Fruit fly (Drosophila melanogaster) S2 (cell line): ENCODE measurements around the gene fkh.

Source experiments
- CG8478 ChIP-seq: fragments of >200 bp; optimal IDR thresholded peaks from 2 replicates; lab custom pipeline; 2018
- CTCF ChIP-seq, 2 experiments: fragments of >200 bp; optimal IDR thresholded peaks; 2 replicates each; lab custom pipeline; 2018

fkh gene

DNA sequence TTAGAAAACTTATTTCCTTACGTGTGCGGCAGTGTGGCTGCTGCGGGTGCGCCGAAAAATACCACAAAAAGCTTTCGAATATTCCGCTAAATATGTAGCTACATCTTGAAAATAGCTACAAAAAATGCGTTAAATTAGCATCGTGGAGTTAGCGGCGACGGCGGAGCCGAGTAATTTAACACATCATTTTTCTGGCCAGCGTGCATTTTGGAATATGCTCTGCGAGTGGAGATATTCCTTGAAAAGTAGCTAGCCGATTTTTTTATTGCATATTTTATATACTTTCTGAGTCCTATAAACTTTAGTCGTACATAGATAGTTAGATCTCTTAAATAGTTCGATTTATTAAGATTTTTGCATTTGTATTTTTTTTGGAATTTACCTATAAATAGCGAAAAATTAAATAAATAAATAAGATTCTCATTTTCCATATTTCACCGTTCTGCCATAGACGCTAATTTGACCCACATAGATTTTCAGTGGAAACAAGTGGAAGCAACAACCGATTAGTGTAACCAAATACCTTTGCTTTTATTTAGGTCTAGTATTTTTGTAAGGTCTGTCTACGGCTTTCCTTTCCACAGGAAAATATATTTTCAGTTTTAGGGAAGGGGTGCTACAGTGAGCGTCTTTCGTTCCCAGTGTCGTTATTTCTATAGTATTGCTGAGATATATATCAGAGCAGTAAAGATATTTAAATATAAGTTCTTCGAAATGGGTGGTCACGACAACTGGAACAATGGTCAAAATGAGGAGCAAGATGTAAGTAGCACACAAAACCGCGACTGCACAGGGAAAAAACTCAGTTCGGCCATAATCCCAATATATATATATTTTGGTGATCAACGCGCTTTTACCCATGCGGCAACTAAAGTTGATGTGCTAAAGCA is 14.4 kb upstream of the fkh start, which contains the start of the genes Noa36 and Hrb98DE:
Gene Noa36, minus strand, starts transcription at position 51 of the 890 bp plus-strand sequence.
Gene Hrb98DE, plus strand, starts transcription at position 597 of the 890 bp plus-strand sequence.
- no peak for TF ChIP-seq CTCF (optimal IDR thresholded peaks at IDR 0.05; lab: Kevin White, UChicago)
- no peak for TF ChIP-seq CG8478 (lab: Kevin White, UChicago)

- TF ChIP-seq CTCF (optimal IDR thresholded peaks at IDR 0.05; lab: Kevin White, UChicago) (no peak), CG8478 (lab: Kevin White, UChicago) (no peak)
Observed at dm6 chr3R:28597527-28597926, 12.5 kb upstream of the fkh start.

- TF ChIP-seq CTCF (optimal IDR thresholded peaks at IDR 0.05; lab: Kevin White, UChicago): no peak
- no peak for TF ChIP-seq CG8478 (lab: Kevin White, UChicago)
Observed at dm6 chr3R:28596357-28596756, 11.3 kb upstream of the fkh start.

DNA sequence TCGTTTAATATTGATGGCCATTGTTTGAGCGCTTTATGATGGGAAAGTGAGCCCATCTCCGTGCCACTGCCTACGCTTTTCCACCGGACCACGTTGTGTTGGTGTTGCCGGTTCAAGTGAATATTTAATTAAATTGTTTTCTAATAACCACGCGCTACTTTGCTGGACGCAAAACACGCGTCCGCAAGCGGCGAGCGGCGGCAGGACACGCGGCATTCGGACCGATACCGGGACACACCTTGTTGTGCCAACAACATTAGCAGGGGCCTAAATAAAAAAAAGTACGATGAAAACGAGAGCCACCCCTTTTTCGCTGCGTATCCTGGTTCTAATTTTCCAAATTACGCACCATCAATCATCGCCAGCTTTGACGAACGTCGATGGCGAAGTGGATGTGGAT is 10.8 kb upstream of the fkh start:
- no peak for TF ChIP-seq CG8478 (lab: Kevin White, UChicago)
- TF ChIP-seq CTCF (optimal IDR thresholded peaks at IDR 0.05; lab: Kevin White, UChicago): no peak

dm6 chr3R:28594900-28595299 is 9.8 kb upstream of the fkh start:
- no peak for TF ChIP-seq CTCF (optimal IDR thresholded peaks at IDR 0.05; lab: Kevin White, UChicago)
- TF ChIP-seq CG8478 (lab: Kevin White, UChicago): no peak

dm6 chr3R:28590462-28590861 is 5.4 kb upstream of the fkh start:
- TF ChIP-seq CTCF (optimal IDR thresholded peaks at IDR 0.05; lab: Kevin White, UChicago) (no peak), CG8478 (lab: Kevin White, UChicago) (no peak)

DNA sequence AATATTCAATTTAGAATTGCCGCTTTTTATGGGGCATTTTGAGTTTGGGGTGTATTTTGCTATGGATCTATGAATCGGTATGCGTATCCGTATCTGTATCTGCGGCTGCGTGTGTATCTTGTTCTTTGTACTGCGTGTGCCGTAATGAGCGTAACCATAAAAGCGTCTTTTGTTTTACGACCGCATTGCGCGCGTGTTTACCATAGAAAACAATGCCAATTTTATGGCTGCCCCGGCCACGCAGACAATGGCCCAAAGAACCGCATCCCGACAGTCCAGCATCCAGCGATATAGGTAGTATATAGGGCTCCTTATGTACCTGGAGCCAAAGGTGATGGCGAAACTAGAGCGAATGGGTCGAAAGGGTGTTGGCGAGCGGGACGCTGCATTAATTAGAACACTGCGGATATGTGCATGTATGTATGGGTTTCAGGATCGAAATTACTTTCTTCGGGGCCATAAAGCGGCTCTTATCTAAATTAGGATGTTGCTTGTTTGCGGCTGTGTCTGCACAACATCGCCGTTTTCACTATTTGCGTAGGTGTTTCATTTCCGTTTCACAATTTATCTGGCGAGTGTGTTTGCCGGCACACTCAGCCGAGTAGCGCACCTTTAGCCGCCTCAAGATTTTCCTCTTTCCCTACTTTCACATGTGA is 3.5 kb upstream of the fkh start:
- TF ChIP-seq CG8478 (lab: Kevin White, UChicago): no peak
- TF ChIP-seq CTCF (optimal IDR thresholded peaks at IDR 0.05; lab: Kevin White, UChicago): no peak

DNA sequence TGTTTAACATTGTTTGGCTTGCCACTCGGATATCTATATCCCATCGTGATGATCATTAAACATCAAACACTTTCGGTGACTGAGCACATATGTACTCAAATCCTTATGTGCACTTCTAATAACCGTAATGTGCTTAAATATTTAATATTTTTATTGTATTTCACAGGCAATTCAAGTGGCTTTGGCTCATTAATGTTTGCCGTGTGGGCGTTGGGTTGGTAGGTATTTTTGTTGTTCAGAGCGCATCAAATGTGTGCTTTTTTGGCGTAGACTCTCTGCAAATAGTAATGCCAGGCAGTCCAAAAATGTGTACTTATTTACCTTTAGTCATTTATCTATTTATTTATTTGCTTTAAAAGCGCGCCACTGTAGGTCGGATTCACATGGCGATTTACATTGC is 1.9 kb upstream of the fkh start:
- TF ChIP-seq CG8478 (lab: Kevin White, UChicago) (no peak), CTCF (optimal IDR thresholded peaks at IDR 0.05; lab: Kevin White, UChicago) (no peak)

DNA sequence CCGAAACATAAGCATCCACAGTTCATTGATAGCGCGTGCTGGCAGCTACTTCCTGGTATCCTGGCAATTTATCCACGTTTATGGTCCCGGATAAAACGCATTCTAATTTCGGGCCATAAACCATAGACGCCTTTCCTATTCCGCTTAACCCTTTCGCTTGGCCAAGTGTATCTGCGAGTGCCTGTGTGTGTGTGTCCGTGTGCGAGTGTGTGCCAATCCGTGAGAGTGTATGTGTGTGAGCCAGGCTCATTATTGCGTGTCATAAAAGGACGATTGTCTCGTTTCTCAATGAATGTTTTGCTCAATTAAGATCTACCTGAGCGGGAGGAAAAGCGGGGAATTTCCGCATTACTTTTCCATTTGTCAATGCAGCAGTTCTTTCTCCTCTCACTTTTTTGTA is 1.2 kb upstream of the fkh start:
- TF ChIP-seq CG8478 (lab: Kevin White, UChicago) (no peak), CTCF (optimal IDR thresholded peaks at IDR 0.05; lab: Kevin White, UChicago) (no peak)

dm6 chr3R:28584237-28584834 is 728 bp downstream of the fkh start:
- TF ChIP-seq CTCF (optimal IDR thresholded peaks at IDR 0.05; lab: Kevin White, UChicago): no peak

DNA sequence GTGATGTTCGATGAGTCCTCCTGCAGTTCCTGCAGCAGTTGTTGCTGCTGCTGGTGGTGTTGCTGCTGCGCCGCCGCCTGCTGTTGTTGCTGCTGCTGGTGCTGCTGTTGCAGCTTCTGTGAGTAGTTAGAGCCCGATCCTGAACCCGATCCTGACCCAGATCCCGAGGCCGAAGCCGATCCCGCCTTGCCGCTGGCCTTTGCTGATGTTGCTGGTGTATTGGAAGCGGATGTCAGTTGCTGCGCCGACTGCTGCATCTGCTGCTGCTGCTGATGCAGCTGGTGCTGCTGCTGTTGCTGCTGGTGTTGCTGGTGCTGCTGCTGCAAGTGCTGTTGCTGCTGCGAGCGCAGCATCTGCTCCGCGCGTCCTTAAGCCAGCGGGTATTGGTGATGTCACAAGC is 2.4 kb downstream of the fkh start:
- no peak for TF ChIP-seq CG8478 (lab: Kevin White, UChicago)
- no peak for TF ChIP-seq CTCF (optimal IDR thresholded peaks at IDR 0.05; lab: Kevin White, UChicago)

dm6 chr3R:28580540-28581095 is 4.4 kb downstream of the fkh start:
- no peak for TF ChIP-seq CG8478 (lab: Kevin White, UChicago)
- no peak for TF ChIP-seq CTCF (optimal IDR thresholded peaks at IDR 0.05; lab: Kevin White, UChicago)

DNA sequence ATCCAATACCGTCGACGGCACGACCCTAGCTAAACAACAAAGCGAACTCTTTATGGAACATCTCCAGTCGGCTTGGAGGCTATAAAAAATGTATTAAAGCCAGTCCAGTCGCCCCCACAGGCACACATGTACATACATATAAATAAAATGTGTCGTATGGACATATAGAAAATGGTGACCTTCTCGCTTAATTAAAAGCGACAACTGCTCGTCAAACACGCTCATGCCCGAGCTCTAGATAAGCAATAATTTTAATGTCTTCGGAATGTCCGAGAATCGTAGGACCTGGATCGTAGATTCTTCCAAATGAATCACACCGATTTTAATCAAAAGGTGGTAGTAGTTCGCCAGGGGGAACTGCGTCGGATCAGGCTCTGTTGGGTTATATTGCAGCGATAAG is 5.1 kb downstream of the fkh start:
- TF ChIP-seq CTCF (optimal IDR thresholded peaks at IDR 0.05; lab: Kevin White, UChicago) (no peak), CG8478 (lab: Kevin White, UChicago) (no peak)

- no peak for TF ChIP-seq CTCF (optimal IDR thresholded peaks at IDR 0.05; lab: Kevin White, UChicago)
- no peak for TF ChIP-seq CG8478 (lab: Kevin White, UChicago)
Observed at dm6 chr3R:28579501-28579900, 5.6 kb downstream of the fkh start.

- TF ChIP-seq CTCF (optimal IDR thresholded peaks at IDR 0.05; lab: Kevin White, UChicago) (no peak), CG8478 (lab: Kevin White, UChicago) (no peak)
Observed at dm6 chr3R:28576838-28577237, 8.2 kb downstream of the fkh start.
